Worm (Caenorhabditis elegans): ENCODE results near the gene Y47D7A.12.
A peak's percentile ranks its signal among the peaks of the same experiment; 100 is the strongest.
"Not testable (repeated sequence)": the region's sequence is repeated elsewhere in the genome, so short reads cannot be mapped to it uniquely, and the experiment has no call there.

Y47D7A.12 gene

DNA sequence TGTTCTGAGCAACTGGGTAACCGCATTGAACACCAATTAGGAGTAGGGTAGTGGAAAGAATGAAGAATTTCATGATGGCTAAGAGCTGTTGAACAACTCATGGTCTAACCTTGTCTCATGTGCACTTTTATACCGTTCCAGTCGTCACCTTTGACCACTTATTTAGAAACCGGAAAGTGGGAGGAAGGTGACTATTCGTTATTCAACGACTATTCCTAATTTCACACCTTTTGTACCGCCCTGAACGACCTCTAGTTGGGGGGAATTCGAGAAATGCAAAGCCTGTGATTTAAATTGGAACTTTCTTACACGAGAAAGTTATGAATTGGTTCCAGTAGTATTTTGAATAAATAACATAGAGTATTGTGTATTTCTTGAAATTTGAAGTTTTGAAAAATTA lies at the start of gene Y47D7A.12:
Gene Y47D7A.12, minus strand, starts transcription at position 101 of the 400 bp plus-strand sequence.
- TF ChIP-seq ama-1 (optimal IDR thresholded peaks at IDR 0.05), result no peak

ce11 chrV:4474543-4474942 lies 45.1 kb upstream of the Y47D7A.12 start, which contains the start of gene str-35:
str-35 (plus strand) TSS chrV:4474843.
- TF ChIP-seq ets-7 (tag; optimal IDR thresholded peaks at IDR 0.05); aly-1 (tag; optimal IDR thresholded peaks at IDR 0.05); hmg-4 (GFP tag; optimal IDR thresholded peaks at IDR 0.05): not testable (repeated sequence)

DNA sequence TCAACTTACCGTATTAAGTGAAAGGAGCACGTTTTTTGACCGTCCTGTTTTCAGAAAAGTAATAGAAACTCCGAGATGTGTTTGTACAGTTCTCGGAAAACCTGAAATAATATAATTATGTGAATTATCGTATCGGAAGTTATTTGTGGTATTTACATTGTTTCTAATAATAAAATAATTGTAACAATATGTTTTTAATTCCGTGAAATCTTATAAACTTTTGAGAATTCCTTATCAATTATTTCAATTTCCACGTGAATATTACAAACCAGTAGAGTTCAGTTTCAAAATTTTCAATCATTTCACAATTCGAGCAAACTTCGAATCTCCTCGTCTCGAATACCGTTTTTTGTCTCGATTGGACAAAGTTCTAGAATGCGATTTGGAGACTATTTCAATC lies 41.6 kb upstream of the Y47D7A.12 start, which contains the start of gene T08H10.3:
Gene T08H10.3, plus strand, starts transcription at position 301 of the 400 bp plus-strand sequence.
- TF ChIP-seq pes-1 (GFP tag; IDR thresholded peaks at IDR 0.05) (no peak), ceh-13 (GFP tag; optimal IDR thresholded peaks at IDR 0.05) (no peak), ceh-36 (tag; optimal IDR thresholded peaks at IDR 0.05) (no peak), scrt-1 (GFP tag; IDR thresholded peaks at IDR 0.05) (no peak), sea-1 (GFP tag; conservative IDR thresholded peaks at IDR 0.05) (no peak), tra-4 (tag; optimal IDR thresholded peaks at IDR 0.05) (no peak), tbx-11 (GFP tag; IDR thresholded peaks at IDR 0.05) (no peak), tbx-37 (GFP tag; conservative IDR thresholded peaks at IDR 0.05) (no peak), hmg-4 (GFP tag; optimal IDR thresholded peaks at IDR 0.05) (no peak), hmbx-1 (tag; optimal IDR thresholded peaks at IDR 0.05) (no peak), F13C5.2 (tag; optimal IDR thresholded peaks at IDR 0.05) (no peak), B0310.2 (tag; optimal IDR thresholded peaks at IDR 0.05) (no peak), flt-1 (GFP tag; IDR thresholded peaks at IDR 0.05) (no peak), ets-7 (tag; optimal IDR thresholded peaks at IDR 0.05) (no peak), hnd-1 (tag; optimal IDR thresholded peaks at IDR 0.05) (no peak), ama-1 (optimal IDR thresholded peaks at IDR 0.05) (no peak), aly-1 (tag; optimal IDR thresholded peaks at IDR 0.05) (no peak)

DNA sequence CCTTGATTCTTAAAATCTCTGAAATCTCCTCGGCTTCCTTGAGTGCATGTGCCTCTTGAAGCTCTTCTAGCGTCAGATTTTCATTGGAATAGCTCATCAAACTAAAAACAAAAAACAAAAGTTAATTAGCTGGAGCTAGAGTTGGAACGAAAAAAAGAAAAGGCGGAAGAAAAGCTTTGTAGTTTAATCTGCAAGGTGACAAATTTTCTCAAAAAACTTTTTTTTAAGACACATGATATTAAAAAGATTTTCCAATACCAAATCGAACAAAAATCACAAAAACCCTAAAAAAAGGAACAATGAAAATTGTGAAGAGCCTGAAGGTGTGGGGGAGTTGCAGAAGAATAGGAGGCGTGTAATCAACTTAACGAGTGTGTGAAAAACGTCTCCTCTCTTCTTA lies 25.2 kb upstream of the Y47D7A.12 start, which contains the start of gene gnrr-5:
Gene gnrr-5, minus strand, starts transcription at position 101 of the 400 bp plus-strand sequence.
- no peak for TF ChIP-seq B0310.2 (tag; optimal IDR thresholded peaks at IDR 0.05)
- no peak for TF ChIP-seq scrt-1 (GFP tag; IDR thresholded peaks at IDR 0.05)
- TF ChIP-seq hmg-4 (GFP tag; optimal IDR thresholded peaks at IDR 0.05), result no peak
- TF ChIP-seq ceh-36 (tag; optimal IDR thresholded peaks at IDR 0.05), result no peak
- no peak for TF ChIP-seq aly-1 (tag; optimal IDR thresholded peaks at IDR 0.05)
- TF ChIP-seq F13C5.2 (tag; optimal IDR thresholded peaks at IDR 0.05), result no peak
- TF ChIP-seq ets-7 (tag; optimal IDR thresholded peaks at IDR 0.05), result no peak
- TF ChIP-seq tbx-11 (GFP tag; IDR thresholded peaks at IDR 0.05), result no peak
- TF ChIP-seq ceh-13 (GFP tag; optimal IDR thresholded peaks at IDR 0.05), result no peak
- TF ChIP-seq flt-1 (GFP tag; IDR thresholded peaks at IDR 0.05), result no peak
- no peak for TF ChIP-seq hmbx-1 (tag; optimal IDR thresholded peaks at IDR 0.05)
- TF ChIP-seq pes-1 (GFP tag; IDR thresholded peaks at IDR 0.05), result no peak
- no peak for TF ChIP-seq ama-1 (optimal IDR thresholded peaks at IDR 0.05)
- TF ChIP-seq sea-1 (GFP tag; conservative IDR thresholded peaks at IDR 0.05), result no peak

ce11 chrV:4450523-4451089 lies 21.1 kb upstream of the Y47D7A.12 start, which contains the start of gene rft-2:
rft-2 (minus strand) TSS chrV:4450563.
- TF ChIP-seq F13C5.2 (tag; optimal IDR thresholded peaks at IDR 0.05) (peak; percentile 59), hmg-4 (GFP tag; optimal IDR thresholded peaks at IDR 0.05) (no peak)

- no peak for TF ChIP-seq ceh-13 (GFP tag; optimal IDR thresholded peaks at IDR 0.05)
These were observed 18.2 kb upstream of the Y47D7A.12 start for ce11 chrV:4447637-4448036.

- TF ChIP-seq sea-1 (GFP tag; conservative IDR thresholded peaks at IDR 0.05) (no peak), tbx-37 (GFP tag; conservative IDR thresholded peaks at IDR 0.05) (no peak), ceh-13 (GFP tag; optimal IDR thresholded peaks at IDR 0.05) (no peak)
These were observed 13.4 kb upstream of the Y47D7A.12 start, which contains the start of gene rft-1 for ce11 chrV:4442749-4443381. rft-1 (minus strand) TSS chrV:4443223.

DNA sequence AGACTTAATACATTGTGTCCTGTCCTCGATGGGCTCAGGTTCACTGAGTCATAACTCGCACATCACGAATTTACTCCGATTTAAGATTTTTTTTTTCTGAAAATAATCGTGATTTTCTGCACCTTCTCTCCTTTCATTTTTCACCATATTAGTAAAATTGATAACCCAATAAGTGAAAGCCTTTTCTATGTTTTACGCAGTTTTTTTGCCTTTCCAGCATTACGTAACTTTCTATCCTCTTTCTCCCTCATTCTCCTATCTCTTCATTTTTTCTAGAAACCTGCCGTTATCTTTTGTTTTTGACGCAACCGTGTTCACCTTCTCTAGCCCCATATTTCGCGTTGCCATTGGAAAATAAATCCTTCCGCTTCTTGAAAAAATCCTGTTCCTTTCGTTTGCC lies 7.7 kb upstream of the Y47D7A.12 start:
- TF ChIP-seq tra-4 (tag; optimal IDR thresholded peaks at IDR 0.05) (no peak), ama-1 (optimal IDR thresholded peaks at IDR 0.05) (no peak), hnd-1 (tag; optimal IDR thresholded peaks at IDR 0.05) (no peak)

DNA sequence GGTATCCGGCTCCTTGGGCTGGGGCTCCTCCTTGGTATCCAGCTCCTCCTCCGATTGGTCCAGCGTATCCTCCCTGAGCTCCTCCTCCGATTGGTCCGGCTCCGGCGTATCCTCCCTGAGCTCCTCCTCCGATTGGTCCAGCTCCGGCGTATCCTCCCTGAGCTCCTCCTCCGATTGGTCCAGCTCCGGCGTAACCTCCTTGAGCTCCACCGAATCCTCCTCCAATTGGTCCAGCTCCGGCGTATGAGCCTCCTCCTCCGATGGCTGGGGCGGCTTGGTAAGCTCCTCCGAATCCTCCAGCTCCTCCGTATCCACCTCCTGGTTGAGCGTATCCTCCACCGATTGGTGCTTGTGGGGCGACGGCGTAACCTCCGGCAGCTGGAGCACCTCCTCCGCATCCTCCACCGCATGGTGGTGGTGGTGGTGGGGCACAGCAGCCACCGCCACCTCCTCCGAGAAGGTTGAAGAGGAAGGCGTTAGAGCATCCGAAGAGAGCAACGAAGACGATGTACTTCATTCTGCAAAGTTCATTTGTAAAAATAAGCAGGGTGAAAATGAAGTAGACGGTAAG lies 6.0 kb upstream of the Y47D7A.12 start, which contains the start of gene Y47D7A.13:
Gene Y47D7A.13, minus strand, starts transcription at position 517 of the 571 bp plus-strand sequence.
- TF ChIP-seq ets-7 (tag; optimal IDR thresholded peaks at IDR 0.05) (no peak), pes-1 (GFP tag; IDR thresholded peaks at IDR 0.05) (no peak), ceh-36 (tag; optimal IDR thresholded peaks at IDR 0.05) (no peak), hnd-1 (tag; optimal IDR thresholded peaks at IDR 0.05) (no peak), ama-1 (optimal IDR thresholded peaks at IDR 0.05) (no peak), B0310.2 (tag; optimal IDR thresholded peaks at IDR 0.05) (no peak), ceh-13 (GFP tag; optimal IDR thresholded peaks at IDR 0.05) (no peak), hmg-4 (GFP tag; optimal IDR thresholded peaks at IDR 0.05) (no peak), tbx-11 (GFP tag; IDR thresholded peaks at IDR 0.05) (no peak)
